Worm (Caenorhabditis elegans) whole organism, L4 larva: Measurements from ENCODE around the gene prp-9.

ENCODE experiments used
- F37D6.2 ChIP-seq: sonication (generic microtip); optimal IDR thresholded peaks from 2 replicates; lab custom pipeline; 2016; ENCODE audit warnings: mild to moderate bottlenecking, missing genetic modification characterization, missing compliant biosample characterization
- F49E8.2 ChIP-seq: sonication (generic microtip); optimal IDR thresholded peaks from 2 replicates; lab custom pipeline; 2016; ENCODE audit warnings: missing compliant biosample characterization, mild to moderate bottlenecking, missing genetic modification characterization, borderline replicate concordance
- R02D3.7 ChIP-seq: fragments of 150-350 bp; sonication (generic microtip); optimal IDR thresholded peaks from 3 replicates; lab custom pipeline; 2014; ENCODE audit warnings: missing biosample characterization, missing genetic modification characterization
- Y48G9A.11 ChIP-seq: fragments of 200-800 bp; sonication (Bioruptor generic); IDR thresholded peaks from 2 replicates; pipeline ENCODE4 v1.3.6; 2022; ENCODE audit warnings: missing genetic modification reagents, missing genetic modification characterization, missing compliant biosample characterization
- Y5F2A.4 ChIP-seq: fragments of 200-800 bp; sonication (Bioruptor generic); optimal IDR thresholded peaks from 2 replicates; lab custom pipeline; 2018; ENCODE audit warnings: mild to moderate bottlenecking, missing genetic modification characterization, missing compliant biosample characterization
- ZK337.2 ChIP-seq: fragments of 200-800 bp; sonication (Bioruptor generic); IDR thresholded peaks from 2 replicates; pipeline ENCODE4 v1.3.6; 2022; ENCODE audit warnings: missing genetic modification reagents, missing genetic modification characterization, missing compliant biosample characterization
- ama-1 ChIP-seq: fragments of 150-350 bp; optimal IDR thresholded peaks from 2 replicates; lab custom pipeline; 2014; ENCODE audit warnings: inconsistent platforms, mixed read lengths
- arid-1 ChIP-seq: fragments of 200-800 bp; sonication (Bioruptor generic); conservative IDR thresholded peaks from 2 replicates; pipeline ENCODE4 v1.3.6; 2022; ENCODE audit warnings: missing genetic modification reagents, missing genetic modification characterization, missing compliant biosample characterization
- attf-4 ChIP-seq: sonication (generic microtip); optimal IDR thresholded peaks from 3 replicates; lab custom pipeline; 2017; ENCODE audit warnings: missing biosample characterization, missing genetic modification characterization
- ceh-20 ChIP-seq: fragments of 200-800 bp; sonication (Bioruptor generic); IDR thresholded peaks from 2 replicates; pipeline ENCODE4 v1.3.6; 2022; ENCODE audit warnings: missing genetic modification reagents, missing genetic modification characterization, missing compliant biosample characterization
- ceh-28 ChIP-seq: fragments of 150-350 bp; optimal IDR thresholded peaks from 2 replicates; lab custom pipeline; 2014; ENCODE audit warnings: missing biosample characterization, missing genetic modification reagents, missing genetic modification characterization
- ceh-44 ChIP-seq: fragments of 200-800 bp; sonication (Bioruptor generic); IDR thresholded peaks from 2 replicates; pipeline ENCODE4 v1.3.6; 2022; ENCODE audit warnings: missing genetic modification reagents, missing genetic modification characterization, missing compliant biosample characterization
- ces-1 ChIP-seq: fragments of 150-350 bp; sonication (generic microtip); optimal IDR thresholded peaks from 4 replicates; lab custom pipeline; 2014; ENCODE audit warnings: missing biosample characterization, missing genetic modification reagents, missing genetic modification characterization
- cey-2 ChIP-seq: sonication (generic microtip); optimal IDR thresholded peaks from 3 replicates; lab custom pipeline; 2017; ENCODE audit warnings: missing genetic modification characterization, mild to moderate bottlenecking, missing compliant biosample characterization, antibody characterized with exemption, borderline replicate concordance; ENCODE audit not compliant: insufficient read depth
- ctbp-1 ChIP-seq: fragments of 200-800 bp; sonication (Bioruptor generic); IDR thresholded peaks from 2 replicates; pipeline ENCODE4 v1.3.6; 2022; ENCODE audit warnings: missing genetic modification reagents, missing genetic modification characterization, missing compliant biosample characterization
- daf-16 ChIP-seq, 3 experiments: sonication (generic microtip); optimal IDR thresholded peaks; 2 replicates each; lab custom pipeline; 2016 to 2017; ENCODE audit warnings: missing genetic modification characterization in 3 of 3, missing genetic modification reagents in 3 of 3, mild to moderate bottlenecking in 2 of 3, missing compliant biosample characterization in 2 of 3, missing biosample characterization in 1 of 3, moderate library complexity in 1 of 3
- dmd-8 ChIP-seq: fragments of 200-800 bp; sonication (Bioruptor generic); IDR thresholded peaks from 2 replicates; pipeline ENCODE4 v1.3.6; 2022; ENCODE audit warnings: missing genetic modification characterization, missing compliant biosample characterization
- dmd-9 ChIP-seq: fragments of 200-800 bp; sonication (Bioruptor generic); IDR thresholded peaks from 2 replicates; pipeline ENCODE4 v1.3.6; 2022; ENCODE audit warnings: missing genetic modification reagents, missing genetic modification characterization, missing compliant biosample characterization
- egl-27 ChIP-seq: sonication (generic microtip); optimal IDR thresholded peaks from 3 replicates; lab custom pipeline; 2017; ENCODE audit warnings: missing biosample characterization, missing genetic modification reagents, missing genetic modification characterization
- fkh-10 ChIP-seq: fragments of 150-350 bp; optimal IDR thresholded peaks from 2 replicates; lab custom pipeline; 2014; ENCODE audit warnings: missing biosample characterization, missing genetic modification reagents, missing genetic modification characterization
- fos-1 ChIP-seq: fragments of 150-350 bp; optimal IDR thresholded peaks from 2 replicates; lab custom pipeline; 2014; ENCODE audit warnings: missing biosample characterization, missing genetic modification characterization
- gei-8 ChIP-seq: fragments of 200-800 bp; sonication (Bioruptor generic); optimal IDR thresholded peaks from 2 replicates; lab custom pipeline; 2018; ENCODE audit warnings: mild to moderate bottlenecking, missing genetic modification characterization, missing compliant biosample characterization
- hif-1 ChIP-seq, 2 experiments: sonication (generic microtip); optimal IDR thresholded peaks; 2 replicates each; lab custom pipeline; 2016 to 2017; ENCODE audit warnings: missing compliant biosample characterization in 2 of 2, missing genetic modification characterization in 2 of 2, missing genetic modification reagents in 2 of 2, missing genotype in 2 of 2, mild to moderate bottlenecking in 1 of 2
- hlh-11 ChIP-seq: fragments of 200-800 bp; sonication (Bioruptor generic); optimal IDR thresholded peaks from 2 replicates; lab custom pipeline; 2018; ENCODE audit warnings: mild to moderate bottlenecking, missing genetic modification characterization, missing compliant biosample characterization
- hlh-30 ChIP-seq: sonication (generic microtip); optimal IDR thresholded peaks from 2 replicates; lab custom pipeline; 2017; ENCODE audit warnings: antibody characterized with exemption, mild to moderate bottlenecking, missing genetic modification characterization, missing compliant biosample characterization; ENCODE audit not compliant: insufficient read depth
- lir-3 ChIP-seq: sonication (generic microtip); optimal IDR thresholded peaks from 2 replicates; lab custom pipeline; 2016; ENCODE audit warnings: mild to moderate bottlenecking, missing genetic modification characterization, missing compliant biosample characterization
- madf-9 ChIP-seq: fragments of 200-800 bp; sonication (Bioruptor generic); conservative IDR thresholded peaks from 2 replicates; pipeline ENCODE4 v1.3.6; 2022; ENCODE audit warnings: missing genetic modification reagents, missing genetic modification characterization, missing compliant biosample characterization
- mes-2 ChIP-seq: sonication (generic microtip); optimal IDR thresholded peaks from 2 replicates; lab custom pipeline; 2016; ENCODE audit warnings: missing genotype, mild to moderate bottlenecking, missing genetic modification characterization, missing compliant biosample characterization; ENCODE audit not compliant: poor library complexity, severe bottlenecking
- mxl-2 ChIP-seq: fragments of 200-800 bp; sonication (Bioruptor generic); conservative IDR thresholded peaks from 2 replicates; pipeline ENCODE4 v1.3.6; 2022; ENCODE audit warnings: missing genetic modification reagents, missing genetic modification characterization, missing compliant biosample characterization
- mxl-3 ChIP-seq: fragments of 200-800 bp; sonication (Bioruptor generic); optimal IDR thresholded peaks from 2 replicates; lab custom pipeline; 2018; ENCODE audit warnings: mild to moderate bottlenecking, missing genetic modification characterization, missing compliant biosample characterization
- nhr-10 ChIP-seq: fragments of 150-350 bp; optimal IDR thresholded peaks from 2 replicates; lab custom pipeline; 2014; ENCODE audit warnings: missing biosample characterization, missing genetic modification characterization
- nhr-102 ChIP-seq: sonication (generic microtip); optimal IDR thresholded peaks from 2 replicates; lab custom pipeline; 2016; ENCODE audit warnings: mild to moderate bottlenecking, missing genetic modification characterization, moderate library complexity, missing compliant biosample characterization
- nhr-11 ChIP-seq: fragments of 150-350 bp; optimal IDR thresholded peaks from 2 replicates; lab custom pipeline; 2014; ENCODE audit warnings: missing biosample characterization, missing genetic modification characterization
- nhr-111 ChIP-seq: fragments of 200-800 bp; sonication (Bioruptor generic); optimal IDR thresholded peaks from 2 replicates; lab custom pipeline; 2018; ENCODE audit warnings: mild to moderate bottlenecking, missing genetic modification characterization, missing compliant biosample characterization
- nhr-25 ChIP-seq: sonication (generic microtip); optimal IDR thresholded peaks from 2 replicates; lab custom pipeline; 2017; ENCODE audit warnings: missing genetic modification characterization, mild to moderate bottlenecking, missing compliant biosample characterization, antibody characterized with exemption, moderate library complexity, borderline replicate concordance; ENCODE audit not compliant: insufficient read depth
- nhr-41 ChIP-seq: fragments of 200-800 bp; sonication (Bioruptor generic); IDR thresholded peaks from 2 replicates; pipeline ENCODE4 v1.3.6; 2022; ENCODE audit warnings: missing genetic modification reagents, missing genetic modification characterization, missing compliant biosample characterization
- nhr-42 ChIP-seq: fragments of 200-800 bp; sonication (Bioruptor generic); IDR thresholded peaks from 2 replicates; pipeline ENCODE4 v1.3.6; 2022; ENCODE audit warnings: missing genetic modification characterization, missing compliant biosample characterization
- nhr-48 ChIP-seq: sonication (generic microtip); optimal IDR thresholded peaks from 2 replicates; lab custom pipeline; 2016; ENCODE audit warnings: mild to moderate bottlenecking, missing genetic modification characterization, missing compliant biosample characterization
- nhr-6 ChIP-seq: fragments of 150-350 bp; optimal IDR thresholded peaks from 2 replicates; lab custom pipeline; 2014; ENCODE audit warnings: missing biosample characterization, missing genetic modification characterization
- nhr-77 ChIP-seq: fragments of 150-350 bp; optimal IDR thresholded peaks from 2 replicates; lab custom pipeline; 2014; ENCODE audit warnings: missing biosample characterization, missing genetic modification characterization
- php-3 ChIP-seq: fragments of 200-800 bp; sonication (Bioruptor generic); IDR thresholded peaks from 2 replicates; pipeline ENCODE4 v1.3.6; 2022; ENCODE audit warnings: missing genetic modification reagents, missing genetic modification characterization, missing compliant biosample characterization
- saeg-2 ChIP-seq: fragments of 200-800 bp; sonication (Bioruptor generic); IDR thresholded peaks from 2 replicates; pipeline ENCODE4 v1.3.6; 2022; ENCODE audit warnings: missing genetic modification reagents, missing genetic modification characterization, missing compliant biosample characterization
- tra-1 ChIP-seq: fragments of 200-800 bp; sonication (Bioruptor generic); IDR thresholded peaks from 2 replicates; pipeline ENCODE4 v1.3.6; 2022; ENCODE audit warnings: missing genetic modification reagents, missing genetic modification characterization, missing compliant biosample characterization
- unc-130 ChIP-seq: sonication (generic microtip); optimal IDR thresholded peaks from 2 replicates; lab custom pipeline; 2016; ENCODE audit warnings: missing genetic modification reagents, missing genetic modification characterization, missing compliant biosample characterization
- zfp-2 ChIP-seq: sonication (generic microtip); optimal IDR thresholded peaks from 2 replicates; lab custom pipeline; 2016; ENCODE audit warnings: mild to moderate bottlenecking, missing genetic modification characterization, missing compliant biosample characterization
- zfp-3 ChIP-seq: fragments of 200-800 bp; sonication (Bioruptor generic); conservative IDR thresholded peaks from 2 replicates; pipeline ENCODE4 v1.3.6; 2022; ENCODE audit warnings: missing genetic modification reagents, missing genetic modification characterization, missing compliant biosample characterization
- ztf-11 ChIP-seq: fragments of 150-350 bp; optimal IDR thresholded peaks from 2 replicates; lab custom pipeline; 2014; ENCODE audit warnings: missing biosample characterization, missing genetic modification characterization

The prp-9 gene

ce11 chrII:8551100-8551499, 25.9 kb upstream of the prp-9 start:
- TF ChIP-seq attf-4 (tag; lab: Kevin White, UChicago), result no peak
- TF ChIP-seq fkh-10 (GFP tag; lab: Kevin White, UChicago), result peak; percentile 56
- peak; percentile 20 for TF ChIP-seq ces-1 (GFP tag; lab: Kevin White, UChicago)

DNA sequence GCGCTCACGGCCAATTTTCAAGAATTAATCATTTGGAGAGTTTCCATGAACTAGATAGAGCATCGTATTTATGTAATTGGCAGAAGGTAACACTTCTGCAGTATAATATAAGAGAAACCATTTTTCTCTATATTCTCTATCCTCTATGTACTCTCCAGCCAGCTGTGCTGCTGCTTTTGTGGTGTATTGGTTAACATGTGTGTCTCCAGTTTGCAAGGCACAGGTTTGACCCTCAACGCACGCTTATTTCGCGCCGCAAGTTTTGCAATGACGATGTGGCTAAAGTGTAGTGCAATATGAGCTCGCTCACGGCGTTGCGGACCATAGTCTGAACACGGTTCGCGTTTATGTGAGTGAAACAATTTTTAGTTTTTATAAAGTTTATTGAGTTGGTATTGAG, 21.8 kb upstream of the prp-9 start:
- TF ChIP-seq zfp-3 (GFP tag; lab: Robert Waterston, UW), result peak; percentile 72
- TF ChIP-seq unc-130, result peak; percentile 47
- peak; percentile 92 for TF ChIP-seq tra-1 (GFP tag; lab: Robert Waterston, UW)
- TF ChIP-seq hlh-30, result peak; percentile 74
- peak; percentile 70; the same call in 1 of the 2 replicates for TF ChIP-seq ceh-44
- TF ChIP-seq nhr-41 (GFP tag; lab: Robert Waterston, UW), result peak; percentile 53; the same call in 1 of the 2 replicates
- TF ChIP-seq dmd-8 (GFP tag; lab: Robert Waterston, UW), result no peak; the same call in none of the 2 replicates
- peak; percentile 80 for TF ChIP-seq Y5F2A.4 (GFP tag; lab: Kevin White, UChicago)
- TF ChIP-seq ceh-20 (GFP tag; lab: Robert Waterston, UW), result no peak
- TF ChIP-seq ztf-11 (tag; lab: Kevin White, UChicago), result no peak
- TF ChIP-seq daf-16 (GFP tag; optimal IDR thresholded peaks at IDR 0.05; lab: Kevin White, UChicago), result peak; percentile 54 to 86
- peak; percentile 77 for TF ChIP-seq daf-16 (tag; optimal IDR thresholded peaks at IDR 0.05; lab: Kevin White, UChicago)
- peak; percentile 54 for TF ChIP-seq nhr-102 (tag; lab: Kevin White, UChicago)
- TF ChIP-seq lir-3, result peak; percentile 53
- TF ChIP-seq php-3 (GFP tag; lab: Robert Waterston, UW), result no peak; the same call in 1 of the 2 replicates
- no peak for TF ChIP-seq cey-2 (tag; lab: Kevin White, UChicago)
- no peak for TF ChIP-seq ceh-28 (tag; lab: Kevin White, UChicago)
- TF ChIP-seq zfp-2, result peak; percentile 63
- peak; percentile 84 for TF ChIP-seq nhr-6
- TF ChIP-seq ZK337.2 (GFP tag; lab: Robert Waterston, UW), result peak; percentile 79; the same call in 1 of the 2 replicates
- TF ChIP-seq F49E8.2 (tag; lab: Kevin White, UChicago), result peak; percentile 55
- no peak for TF ChIP-seq nhr-25
- peak; percentile 91 for TF ChIP-seq arid-1 (GFP tag; lab: Robert Waterston, UW)
- peak; percentile 7 for TF ChIP-seq R02D3.7
- no peak for TF ChIP-seq Y48G9A.11 (GFP tag; lab: Robert Waterston, UW)
- peak; percentile 89 for TF ChIP-seq nhr-111 (GFP tag; lab: Kevin White, UChicago)
- peak; percentile 88 for TF ChIP-seq mxl-3 (GFP tag; lab: Kevin White, UChicago)
- TF ChIP-seq F37D6.2, result peak; percentile 21
- no peak for TF ChIP-seq fos-1 (tag; lab: Kevin White, UChicago)
- TF ChIP-seq hif-1 (tag; optimal IDR thresholded peaks at IDR 0.05; lab: Kevin White, UChicago), result peak in 1 of 2 experiments; percentile 5
- TF ChIP-seq ama-1, result no peak
- peak; percentile 72 for TF ChIP-seq hlh-11 (tag; lab: Kevin White, UChicago)
- no peak for TF ChIP-seq nhr-10 (tag; lab: Kevin White, UChicago)
- TF ChIP-seq nhr-77, result peak; percentile 13
- TF ChIP-seq ctbp-1 (GFP tag; lab: Robert Waterston, UW), result peak; percentile 87
- TF ChIP-seq saeg-2, result peak; percentile 61; the same call in 1 of the 2 replicates
- TF ChIP-seq nhr-48, result peak; percentile 54
- no peak for TF ChIP-seq egl-27 (tag; lab: Kevin White, UChicago)
- peak; percentile 84 for TF ChIP-seq gei-8 (GFP tag; lab: Kevin White, UChicago)
- TF ChIP-seq mxl-2 (GFP tag; lab: Robert Waterston, UW), result 0 out of 2 replicates have a peak, but pooled peaks have one; percentile 65
- TF ChIP-seq madf-9 (GFP tag; lab: Robert Waterston, UW), result peak; percentile 72
- TF ChIP-seq mes-2 (tag; lab: Kevin White, UChicago), result no peak
- TF ChIP-seq nhr-42 (GFP tag; lab: Robert Waterston, UW), result peak; percentile 88
- 0 out of 2 replicates have a peak, but pooled peaks have one; percentile 66 for TF ChIP-seq dmd-9 (GFP tag; lab: Robert Waterston, UW)
- TF ChIP-seq nhr-11 (tag; lab: Kevin White, UChicago), result peak; percentile 32
